Worm (Caenorhabditis elegans) whole organism, L4 larva: ENCODE data around the gene C30G12.4.

Experiments used
- ama-1 ChIP-seq: fragments of 150-350 bp; optimal IDR thresholded peaks from 2 replicates; lab custom pipeline; 2014; ENCODE audit warnings: inconsistent platforms, mixed read lengths
- ceh-20 ChIP-seq: fragments of 200-800 bp; sonication (Bioruptor generic); IDR thresholded peaks from 2 replicates; pipeline ENCODE4 v1.3.6; 2022; ENCODE audit warnings: missing genetic modification reagents, missing genetic modification characterization, missing compliant biosample characterization
- ceh-44 ChIP-seq: fragments of 200-800 bp; sonication (Bioruptor generic); IDR thresholded peaks from 2 replicates; pipeline ENCODE4 v1.3.6; 2022; ENCODE audit warnings: missing genetic modification reagents, missing genetic modification characterization, missing compliant biosample characterization
- fkh-10 ChIP-seq: fragments of 150-350 bp; optimal IDR thresholded peaks from 2 replicates; lab custom pipeline; 2014; ENCODE audit warnings: missing biosample characterization, missing genetic modification reagents, missing genetic modification characterization
- lin-39 ChIP-seq: fragments of 150-350 bp; optimal IDR thresholded peaks from 2 replicates; lab custom pipeline; 2014; ENCODE audit warnings: missing biosample characterization, missing genetic modification reagents, missing genetic modification characterization
- nhr-25 ChIP-seq: sonication (generic microtip); optimal IDR thresholded peaks from 2 replicates; lab custom pipeline; 2017; ENCODE audit warnings: missing genetic modification characterization, mild to moderate bottlenecking, missing compliant biosample characterization, antibody characterized with exemption, moderate library complexity, borderline replicate concordance; ENCODE audit not compliant: insufficient read depth
- nhr-28 ChIP-seq: fragments of 150-350 bp; optimal IDR thresholded peaks from 2 replicates; lab custom pipeline; 2014; ENCODE audit warnings: missing biosample characterization, missing genetic modification characterization
- nhr-48 ChIP-seq: sonication (generic microtip); optimal IDR thresholded peaks from 2 replicates; lab custom pipeline; 2016; ENCODE audit warnings: mild to moderate bottlenecking, missing genetic modification characterization, missing compliant biosample characterization
- snpc-4 ChIP-seq: fragments of 150-350 bp; optimal IDR thresholded peaks from 2 replicates; lab custom pipeline; 2014; ENCODE audit warnings: missing biosample characterization, missing genetic modification characterization

DNA sequence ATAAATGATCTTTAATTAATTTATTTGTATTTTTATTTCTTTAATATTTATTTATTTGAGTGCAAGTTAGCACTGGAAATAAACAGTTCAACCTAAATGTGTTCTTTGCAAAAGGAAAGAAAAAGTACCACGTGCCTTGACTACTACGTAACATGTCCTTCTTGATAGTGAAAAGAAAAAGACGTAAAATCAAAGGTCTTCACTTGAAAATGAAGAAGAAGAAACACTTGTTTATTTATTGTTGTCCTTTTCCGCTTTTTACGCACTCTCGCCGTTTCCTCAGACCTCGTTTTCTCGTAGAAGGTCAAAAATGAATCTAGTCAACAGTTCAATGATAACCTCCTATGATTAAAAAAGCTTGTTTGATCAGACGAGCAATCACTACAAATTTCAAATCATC lies 16.0 kb downstream of the C30G12.4 start:
- TF ChIP-seq nhr-25 (tag; lab: Kevin White, UChicago) (no peak), lin-39 (no peak), ceh-44 (GFP tag; lab: Robert Waterston, UW) (no peak), ceh-20 (GFP tag; lab: Robert Waterston, UW) (no peak), nhr-48 (tag; lab: Kevin White, UChicago) (no peak), nhr-28 (tag; lab: Kevin White, UChicago) (peak; percentile 56), snpc-4 (tag; lab: Kevin White, UChicago) (no peak), fkh-10 (GFP tag; lab: Kevin White, UChicago) (no peak), ama-1 (no peak)
